Worm (Caenorhabditis elegans): ENCODE measurements around the gene C27H6.9.

- TF ChIP-seq egl-27 (tag; optimal IDR thresholded peaks at IDR 0.05) (no peak), ztf-11 (tag; optimal IDR thresholded peaks at IDR 0.05) (no peak), unc-98 (GFP tag; IDR thresholded peaks at IDR 0.05) (no peak), C34B4.2 (tag; optimal IDR thresholded peaks at IDR 0.05) (no peak), unc-86 (tag; optimal IDR thresholded peaks at IDR 0.05) (no peak), elt-2 (tag; optimal IDR thresholded peaks at IDR 0.05) (no peak), dpl-1 (GFP tag; optimal IDR thresholded peaks at IDR 0.05) (no peak), lin-39 (tag; optimal IDR thresholded peaks at IDR 0.05) (no peak), ama-1 (optimal IDR thresholded peaks at IDR 0.05) (no peak), fos-1 (tag; optimal IDR thresholded peaks at IDR 0.05) (no peak), ztf-4 (tag; optimal IDR thresholded peaks at IDR 0.05) (no peak), isw-1 (GFP tag; IDR thresholded peaks at IDR 0.05) (no peak), nhr-12 (tag; optimal IDR thresholded peaks at IDR 0.05) (no peak)
Observed at ce11 chrV:9937435-9937834, 45.2 kb upstream of the C27H6.9 start, which contains the start of gene srj-33.
